Worm (Caenorhabditis elegans): Measurements from ENCODE around the gene fbxa-96.

- TF ChIP-seq tbx-37 (GFP tag; conservative IDR thresholded peaks at IDR 0.05) (no peak), flt-1 (GFP tag; IDR thresholded peaks at IDR 0.05) (no peak), pes-1 (GFP tag; IDR thresholded peaks at IDR 0.05) (no peak), ama-1 (optimal IDR thresholded peaks at IDR 0.05) (no peak), aly-1 (tag; optimal IDR thresholded peaks at IDR 0.05) (no peak), B0310.2 (tag; optimal IDR thresholded peaks at IDR 0.05) (no peak), ets-7 (tag; optimal IDR thresholded peaks at IDR 0.05) (no peak), F13C5.2 (tag; optimal IDR thresholded peaks at IDR 0.05) (no peak), hnd-1 (tag; optimal IDR thresholded peaks at IDR 0.05) (no peak)
Measured at ce11 chrX:15097763-15098162, 37.6 kb upstream of the fbxa-96 start, which contains the start of gene F09B12.3.

Data from whole organism, early embryonic.